Fruit fly (Drosophila melanogaster) whole organism, embryonic: ENCODE data around the gene CG33986.
A peak's percentile ranks its signal among the peaks of the same experiment; 100 is the strongest.

Experiments
- B-H2 ChIP-seq: fragments of 200-800 bp; sonication (Bioruptor generic); optimal IDR thresholded peaks from 2 replicates; lab custom pipeline; 2018; ENCODE audit warnings: missing biosample characterization, mild to moderate bottlenecking, missing genetic modification characterization
- CG10147 ChIP-seq: fragments of 200-800 bp; sonication (Bioruptor generic); optimal IDR thresholded peaks from 2 replicates; lab custom pipeline; 2019; ENCODE audit warnings: missing biosample characterization, mild to moderate bottlenecking, missing genetic modification characterization, moderate library complexity
- CG10321 ChIP-seq: fragments of 200-800 bp; sonication (Bioruptor generic); IDR thresholded peaks from 2 replicates; pipeline ENCODE4 v1.3.6; 2022; ENCODE audit warnings: missing biosample characterization, missing genetic modification characterization
- CG11456 ChIP-seq: fragments of 200-800 bp; sonication (Bioruptor generic); IDR thresholded peaks from 3 replicates; pipeline ENCODE4 v1.3.6; 2022; ENCODE audit warnings: missing biosample characterization, missing genetic modification characterization
- CG11695 ChIP-seq: fragments of 200-800 bp; sonication (Bioruptor generic); IDR thresholded peaks from 3 replicates; pipeline ENCODE4 v1.3.6; 2022; ENCODE audit warnings: missing biosample characterization, missing genetic modification characterization
- CG12219 ChIP-seq: fragments of 200-800 bp; sonication (Bioruptor generic); optimal IDR thresholded peaks from 3 replicates; lab custom pipeline; 2018; ENCODE audit warnings: missing biosample characterization, mild to moderate bottlenecking, missing genetic modification characterization
- CG12659 ChIP-seq: fragments of 200-800 bp; sonication (Bioruptor generic); optimal IDR thresholded peaks from 3 replicates; lab custom pipeline; 2017; ENCODE audit warnings: mild to moderate bottlenecking, missing biosample characterization, missing genetic modification reagents, missing genetic modification characterization
- CG15479 ChIP-seq: fragments of 200-800 bp; sonication (Bioruptor generic); optimal IDR thresholded peaks from 3 replicates; lab custom pipeline; 2019; ENCODE audit warnings: missing biosample characterization, mild to moderate bottlenecking, missing genetic modification characterization, moderate library complexity
- CG17186 ChIP-seq: fragments of 200-800 bp; sonication (Bioruptor generic); optimal IDR thresholded peaks from 3 replicates; lab custom pipeline; 2017; ENCODE audit warnings: missing biosample characterization, missing genetic modification reagents, missing genetic modification characterization
- CG2678 ChIP-seq: fragments of 200-800 bp; sonication (Bioruptor generic); optimal IDR thresholded peaks from 3 replicates; lab custom pipeline; 2019; ENCODE audit warnings: missing biosample characterization, mild to moderate bottlenecking, missing genetic modification characterization, moderate library complexity
- CG32532 ChIP-seq: fragments of 200-800 bp; sonication (Bioruptor generic); IDR thresholded peaks from 2 replicates; pipeline ENCODE4 v1.3.6; 2022; ENCODE audit warnings: missing biosample characterization, missing genetic modification characterization
- CG34224 ChIP-seq: fragments of 200-800 bp; sonication (Bioruptor generic); IDR thresholded peaks from 3 replicates; pipeline ENCODE4 v1.3.6; 2022; ENCODE audit warnings: missing biosample characterization, missing genetic modification characterization; ENCODE audit not compliant: partially characterized antibody
- CG7745 ChIP-seq: fragments of 200-800 bp; sonication (Bioruptor generic); optimal IDR thresholded peaks from 2 replicates; lab custom pipeline; 2018; ENCODE audit warnings: missing biosample characterization, mild to moderate bottlenecking, missing genetic modification characterization, moderate library complexity
- CG8281 ChIP-seq: fragments of 200-800 bp; sonication (Bioruptor generic); optimal IDR thresholded peaks from 2 replicates; lab custom pipeline; 2018; ENCODE audit warnings: missing biosample characterization, mild to moderate bottlenecking, missing genetic modification characterization, moderate library complexity
- Camta ChIP-seq: fragments of 200-800 bp; sonication (Bioruptor generic); optimal IDR thresholded peaks from 2 replicates; lab custom pipeline; 2016; ENCODE audit warnings: missing biosample characterization, missing genetic modification characterization
- Dip3 ChIP-seq: fragments of 200-800 bp; sonication (Bioruptor generic); optimal IDR thresholded peaks from 3 replicates; lab custom pipeline; 2016; ENCODE audit warnings: missing biosample characterization, missing genetic modification characterization
- Dll ChIP-seq: fragments of 200-800 bp; sonication (Bioruptor generic); IDR thresholded peaks from 4 replicates; pipeline ENCODE4 v1.3.6; 2022; ENCODE audit warnings: missing biosample characterization, missing genetic modification characterization; ENCODE audit not compliant: partially characterized antibody
- HLH4C ChIP-seq: fragments of 200-800 bp; sonication (Bioruptor generic); IDR thresholded peaks from 3 replicates; pipeline ENCODE4 v1.3.6; 2022; ENCODE audit warnings: missing biosample characterization, missing genetic modification characterization; ENCODE audit not compliant: partially characterized antibody
- HLH54F ChIP-seq: fragments of 200-800 bp; sonication (Bioruptor generic); optimal IDR thresholded peaks from 3 replicates; lab custom pipeline; 2016; ENCODE audit warnings: missing biosample characterization, missing genetic modification characterization
- Hand ChIP-seq: fragments of 200-800 bp; sonication (Bioruptor generic); optimal IDR thresholded peaks from 2 replicates; lab custom pipeline; 2017; ENCODE audit warnings: mild to moderate bottlenecking, missing biosample characterization, missing genetic modification reagents, missing genetic modification characterization
- Hmr ChIP-seq: fragments of 200-800 bp; sonication (Bioruptor generic); optimal IDR thresholded peaks from 3 replicates; lab custom pipeline; 2017; ENCODE audit warnings: mild to moderate bottlenecking, missing biosample characterization, missing genetic modification reagents, missing genetic modification characterization
- Mad ChIP-seq: fragments of 200-800 bp; sonication (Bioruptor generic); optimal IDR thresholded peaks from 2 replicates; lab custom pipeline; 2016; ENCODE audit warnings: missing biosample characterization, missing genetic modification characterization
- Max ChIP-seq: fragments of 200-800 bp; sonication (Bioruptor generic); optimal IDR thresholded peaks from 2 replicates; lab custom pipeline; 2016; ENCODE audit warnings: missing biosample characterization, mild to moderate bottlenecking, missing genetic modification characterization
- Neu2 ChIP-seq: fragments of 200-800 bp; sonication (Bioruptor generic); optimal IDR thresholded peaks from 3 replicates; lab custom pipeline; 2016; ENCODE audit warnings: missing biosample characterization, missing genetic modification characterization, borderline replicate concordance
- Ptx1 ChIP-seq: fragments of 200-800 bp; sonication (Bioruptor generic); IDR thresholded peaks from 2 replicates; pipeline ENCODE4 v1.3.6; 2022; ENCODE audit warnings: missing biosample characterization, missing genetic modification characterization
- Sox102F ChIP-seq: fragments of 200-800 bp; sonication (Bioruptor generic); optimal IDR thresholded peaks from 2 replicates; lab custom pipeline; 2018; ENCODE audit warnings: missing biosample characterization, mild to moderate bottlenecking, missing genetic modification characterization, moderate library complexity
- Tbp ChIP-seq: fragments of >200 bp; optimal IDR thresholded peaks from 2 replicates; lab custom pipeline; 2018; ENCODE audit warnings: missing biosample characterization, missing genetic modification characterization
- al ChIP-seq: fragments of 200-800 bp; sonication (Bioruptor generic); IDR thresholded peaks from 2 replicates; pipeline ENCODE4 v1.3.6; 2022; ENCODE audit warnings: missing biosample characterization, missing genetic modification characterization
- bowl ChIP-seq: fragments of 200-800 bp; sonication (Bioruptor generic); IDR thresholded peaks from 2 replicates; pipeline ENCODE4 v1.3.6; 2022; ENCODE audit warnings: missing biosample characterization, missing genetic modification characterization
- chif ChIP-seq, 2 experiments: fragments of 200-800 bp; sonication (Bioruptor generic); optimal IDR thresholded peaks; 3 replicates each; lab custom pipeline; 2016; ENCODE audit warnings: missing biosample characterization in 2 of 2, missing genetic modification characterization in 2 of 2
- fru ChIP-seq: fragments of >200 bp; optimal IDR thresholded peaks from 2 replicates; lab custom pipeline; 2017
- gcm ChIP-seq: fragments of 200-800 bp; sonication (Bioruptor generic); optimal IDR thresholded peaks from 2 replicates; lab custom pipeline; 2019; ENCODE audit warnings: missing biosample characterization, mild to moderate bottlenecking, missing genetic modification characterization, moderate library complexity
- h ChIP-seq: fragments of >200 bp; optimal IDR thresholded peaks from 2 replicates; lab custom pipeline; 2017
- ind ChIP-seq: fragments of 200-800 bp; sonication (Bioruptor generic); optimal IDR thresholded peaks from 3 replicates; lab custom pipeline; 2016; ENCODE audit warnings: missing biosample characterization, missing genetic modification characterization
- jing ChIP-seq: fragments of 200-800 bp; sonication (Bioruptor generic); optimal IDR thresholded peaks from 2 replicates; lab custom pipeline; 2018; ENCODE audit warnings: missing biosample characterization, mild to moderate bottlenecking, missing genetic modification characterization
- ken ChIP-seq: fragments of 200-800 bp; sonication (Bioruptor generic); IDR thresholded peaks from 3 replicates; pipeline ENCODE4 v1.3.6; 2022; ENCODE audit warnings: missing biosample characterization, missing genetic modification characterization
- otp ChIP-seq: fragments of 200-800 bp; sonication (Bioruptor generic); IDR thresholded peaks from 3 replicates; pipeline ENCODE4, ENCODE4 v1.3.6; 2022; ENCODE audit warnings: missing biosample characterization, missing genetic modification characterization
- pzg ChIP-seq: fragments of 200-800 bp; sonication (Bioruptor generic); optimal IDR thresholded peaks from 3 replicates; lab custom pipeline; 2018; ENCODE audit warnings: missing biosample characterization, mild to moderate bottlenecking, missing genetic modification characterization, moderate library complexity
- schlank ChIP-seq: fragments of 200-800 bp; sonication (Bioruptor generic); optimal IDR thresholded peaks from 2 replicates; lab custom pipeline; 2018; ENCODE audit warnings: missing biosample characterization, mild to moderate bottlenecking, missing genetic modification characterization
- shn ChIP-seq: fragments of 200-800 bp; sonication (Bioruptor generic); optimal IDR thresholded peaks from 3 replicates; lab custom pipeline; 2016; ENCODE audit warnings: missing biosample characterization, missing genetic modification characterization
- sima ChIP-seq: fragments of 200-800 bp; sonication (Bioruptor generic); optimal IDR thresholded peaks from 2 replicates; lab custom pipeline; 2016; ENCODE audit warnings: missing biosample characterization, missing genetic modification characterization
- sr ChIP-seq: fragments of 200-800 bp; sonication (Bioruptor generic); IDR thresholded peaks from 3 replicates; pipeline ENCODE4 v1.3.6; 2022; ENCODE audit warnings: missing biosample characterization, missing genetic modification characterization
- tna ChIP-seq: fragments of 200-800 bp; sonication (Bioruptor generic); IDR thresholded peaks from 2 replicates; pipeline ENCODE4 v1.3.6; 2022; ENCODE audit warnings: missing biosample characterization, missing genetic modification characterization; ENCODE audit not compliant: partially characterized antibody
- twi ChIP-seq: fragments of 200-800 bp; optimal IDR thresholded peaks from 2 replicates; lab custom pipeline; 2019; ENCODE audit warnings: missing biosample characterization, mild to moderate bottlenecking, missing genetic modification characterization, moderate library complexity
- tx ChIP-seq: fragments of 200-800 bp; sonication (Bioruptor generic); optimal IDR thresholded peaks from 2 replicates; lab custom pipeline; 2016; ENCODE audit warnings: missing biosample characterization, missing genetic modification characterization
- vnd ChIP-seq: fragments of 200-800 bp; sonication (Bioruptor generic); IDR thresholded peaks from 3 replicates; pipeline ENCODE4 v1.3.6; 2022; ENCODE audit warnings: missing biosample characterization, missing genetic modification characterization; ENCODE audit not compliant: partially characterized antibody
- z ChIP-seq: fragments of 200-800 bp; sonication (Bioruptor generic); IDR thresholded peaks from 3 replicates; pipeline ENCODE4 v1.3.6; 2022; ENCODE audit warnings: missing biosample characterization, missing genetic modification characterization
- zen2 ChIP-seq: fragments of 200-800 bp; sonication (Bioruptor generic); IDR thresholded peaks from 3 replicates; pipeline ENCODE4 v1.3.6; 2022; ENCODE audit warnings: missing biosample characterization, missing genetic modification characterization; ENCODE audit not compliant: partially characterized antibody

The CG33986 gene

dm6 chr3L:15534274-15535227 is 9.5 kb upstream of the CG33986 start (continued):
- TF ChIP-seq schlank (tag; lab: Kevin White, UChicago) (no peak), HLH54F (GFP tag; lab: Kevin White, UChicago) (peak; percentile 68), CG7745 (no peak), pzg (no peak), CG8281 (tag; lab: Kevin White, UChicago) (no peak), Camta (GFP tag; lab: Kevin White, UChicago) (peak; percentile 51), CG17186 (GFP tag; lab: Kevin White, UChicago) (no peak), Ptx1 (GFP tag; lab: Robert Waterston, UW) (peak; percentile 34; the same call in 1 of the 2 replicates), Dll (GFP tag; lab: Robert Waterston, UW) (0 out of 4 replicates have a peak, but pooled peaks have one; percentile 5), z (GFP tag; lab: Robert Waterston, UW) (no peak), B-H2 (GFP tag; lab: Kevin White, UChicago) (no peak), Hmr (GFP tag; lab: Kevin White, UChicago) (peak; percentile 79), fru (lab: Kevin White, UChicago) (no peak), CG2678 (tag; lab: Kevin White, UChicago) (peak; percentile 81), CG10321 (no peak), Hand (GFP tag; lab: Kevin White, UChicago) (peak; percentile 12), Tbp (no peak), bowl (no peak), Max (GFP tag; lab: Kevin White, UChicago) (peak; percentile 49), gcm (GFP tag; lab: Kevin White, UChicago) (peak; percentile 53), CG11456 (GFP tag; lab: Robert Waterston, UW) (peak; percentile 49; the same call in 1 of the 3 replicates), ind (GFP tag; lab: Kevin White, UChicago) (peak; percentile 68), zen2 (no peak), sima (no peak), Sox102F (peak; percentile 52), twi (tag; lab: Kevin White, UChicago) (peak; percentile 30), Neu2 (GFP tag; lab: Kevin White, UChicago) (no peak), CG10147 (GFP tag; lab: Kevin White, UChicago) (peak; percentile 39), HLH4C (GFP tag; lab: Robert Waterston, UW) (no peak), h (lab: Kevin White, UChicago) (no peak), CG12659 (peak; percentile 77), vnd (GFP tag; lab: Robert Waterston, UW) (no peak), Mad (peak; percentile 35), CG12219 (GFP tag; lab: Kevin White, UChicago) (peak; percentile 13), CG11695 (GFP tag; lab: Robert Waterston, UW) (peak; percentile 17; the same call in 1 of the 3 replicates), tna (GFP tag; lab: Robert Waterston, UW) (no peak), al (GFP tag; lab: Robert Waterston, UW) (no peak), CG32532 (peak; percentile 35; the same call in 1 of the 2 replicates), chif (GFP tag; optimal IDR thresholded peaks at IDR 0.05; lab: Kevin White, UChicago) (peak; percentile 43 to 64), shn (GFP tag; lab: Kevin White, UChicago) (peak; percentile 48), Dip3 (GFP tag; lab: Kevin White, UChicago) (peak; percentile 56), jing (GFP tag; lab: Kevin White, UChicago) (peak; percentile 37), ken (GFP tag; lab: Robert Waterston, UW) (0 out of 3 replicates have a peak, but pooled peaks have one; percentile 38), CG34224 (GFP tag; lab: Robert Waterston, UW) (peak; percentile 31; the same call in 1 of the 3 replicates), CG15479 (GFP tag; lab: Kevin White, UChicago) (no peak), sr (GFP tag; lab: Robert Waterston, UW) (no peak), tx (GFP tag; lab: Kevin White, UChicago) (peak; percentile 9), otp (GFP tag; lab: Robert Waterston, UW) (no peak)
